Worm (Caenorhabditis elegans): Measurements from ENCODE around the gene W03H9.2.

Gene W03H9.2

ce11 chrII:14154357-14154756 lies 10.7 kb upstream of the W03H9.2 start, which contains the start of gene Y48B6A.1:
Gene Y48B6A.1 (minus strand): TSS chrII:14154373.
- TF ChIP-seq ztf-25 (GFP tag; IDR thresholded peaks at IDR 0.05) (peak; percentile 90), tlf-1 (GFP tag; optimal IDR thresholded peaks at IDR 0.05) (peak; percentile 85), hrde-1 (tag; optimal IDR thresholded peaks at IDR 0.05; ENCODE audit: borderline replicate concordance) (no peak), Y53F4B.3 (GFP tag; IDR thresholded peaks at IDR 0.05) (no peak), hmg-20 (GFP tag; IDR thresholded peaks at IDR 0.05) (no peak), pha-4 (tag; optimal IDR thresholded peaks at IDR 0.05) (peak; percentile 29), ceh-91 (GFP tag; IDR thresholded peaks at IDR 0.05) (peak; percentile 87), nhr-90 (tag; optimal IDR thresholded peaks at IDR 0.05) (no peak), bed-1 (GFP tag; IDR thresholded peaks at IDR 0.05) (no peak), zfh-2 (GFP tag; conservative IDR thresholded peaks at IDR 0.05) (peak; percentile 66), lir-1 (GFP tag; conservative IDR thresholded peaks at IDR 0.05) (peak; percentile 81), rcor-1 (GFP tag; IDR thresholded peaks at IDR 0.05) (peak; percentile 87), F49E8.2 (tag; optimal IDR thresholded peaks at IDR 0.05; ENCODE audit: insufficient read depth) (peak; percentile 92), lin-40 (tag; optimal IDR thresholded peaks at IDR 0.05) (peak; percentile 82), F39B2.1 (GFP tag; IDR thresholded peaks at IDR 0.05) (no peak), ama-1 (optimal IDR thresholded peaks at IDR 0.05) (no peak), ama-1 (GFP tag; optimal IDR thresholded peaks at IDR 0.05) (no peak), chd-7 (tag; optimal IDR thresholded peaks at IDR 0.05) (peak; percentile 30), ceh-100 (GFP tag; IDR thresholded peaks at IDR 0.05) (peak; percentile 89), dox-1 (GFP tag; IDR thresholded peaks at IDR 0.05) (peak; percentile 97), atf-7 (tag; optimal IDR thresholded peaks at IDR 0.05) (peak; percentile 21), madf-8 (GFP tag; conservative IDR thresholded peaks at IDR 0.05) (peak; percentile 68), B0261.1 (tag; optimal IDR thresholded peaks at IDR 0.05) (peak; percentile 16), ekl-4 (GFP tag; IDR thresholded peaks at IDR 0.05) (peak; percentile 89), rec-8 (tag; optimal IDR thresholded peaks at IDR 0.05) (peak in 1 of 2 experiments; percentile 70), egrh-3 (GFP tag; IDR thresholded peaks at IDR 0.05) (peak; percentile 82), tbx-9 (tag; optimal IDR thresholded peaks at IDR 0.05; ENCODE audit: borderline replicate concordance) (no peak), B0035.1 (tag; optimal IDR thresholded peaks at IDR 0.05) (no peak), rpc-1 (optimal IDR thresholded peaks at IDR 0.05) (no peak), rpc-1 (tag; optimal IDR thresholded peaks at IDR 0.05) (peak; percentile 3), F23B12.7 (tag; optimal IDR thresholded peaks at IDR 0.05; ENCODE audit: insufficient read depth) (peak; percentile 93), fkh-3 (tag; optimal IDR thresholded peaks at IDR 0.05) (no peak), ccch-3 (GFP tag; optimal IDR thresholded peaks at IDR 0.05) (peak; percentile 80), mel-28 (tag; optimal IDR thresholded peaks at IDR 0.05; ENCODE audit: borderline replicate concordance) (no peak), F55B11.4 (tag; optimal IDR thresholded peaks at IDR 0.05; ENCODE audit: borderline replicate concordance, insufficient read depth) (no peak), ceh-79 (tag; optimal IDR thresholded peaks at IDR 0.05) (no peak), F10E7.11 (tag; optimal IDR thresholded peaks at IDR 0.05) (no peak), nhr-120 (GFP tag; IDR thresholded peaks at IDR 0.05) (no peak), unc-62 (GFP tag; optimal IDR thresholded peaks at IDR 0.05) (no peak), cebp-2 (GFP tag; IDR thresholded peaks at IDR 0.05) (no peak), ztf-6 (GFP tag; IDR thresholded peaks at IDR 0.05) (peak; percentile 88), attf-6 (GFP tag; IDR thresholded peaks at IDR 0.05) (0 out of 2 replicates have a peak, but pooled peaks have one; percentile 32), nfyb-1 (GFP tag; IDR thresholded peaks at IDR 0.05) (0 out of 2 replicates have a peak, but pooled peaks have one; percentile 40), sea-2 (GFP tag; IDR thresholded peaks at IDR 0.05) (no peak), Y79H2A.3 (GFP tag; conservative IDR thresholded peaks at IDR 0.05) (0 out of 2 replicates have a peak, but pooled peaks have one; percentile 55), cebp-1 (GFP tag; IDR thresholded peaks at IDR 0.05) (peak; percentile 81), cebp-1 (tag; optimal IDR thresholded peaks at IDR 0.05) (peak; percentile 88), let-607 (tag; optimal IDR thresholded peaks at IDR 0.05) (peak; percentile 42 to 69)

Data from whole organism, young adult.